Worm (Caenorhabditis elegans): ENCODE results near the gene fbxb-49.

Gene fbxb-49

ce11 chrII:1560839-1561238 is 7.5 kb upstream of the fbxb-49 start:
- TF ChIP-seq cnd-1 (tag; optimal IDR thresholded peaks at IDR 0.05) (no peak), unc-62 (GFP tag; optimal IDR thresholded peaks at IDR 0.05) (no peak)

- no peak for TF ChIP-seq mep-1 (tag; optimal IDR thresholded peaks at IDR 0.05)
- TF ChIP-seq hlh-1 (tag; optimal IDR thresholded peaks at IDR 0.05) = no peak
- TF ChIP-seq zip-8 (tag; optimal IDR thresholded peaks at IDR 0.05) = no peak
- TF ChIP-seq lin-32 (GFP tag; optimal IDR thresholded peaks at IDR 0.05) = no peak
- no peak for TF ChIP-seq unc-62 (GFP tag; optimal IDR thresholded peaks at IDR 0.05)
- no peak for TF ChIP-seq pha-4 (tag; optimal IDR thresholded peaks at IDR 0.05)
- no peak for TF ChIP-seq nhr-28 (tag; optimal IDR thresholded peaks at IDR 0.05)
- TF ChIP-seq bed-3 (GFP tag; optimal IDR thresholded peaks at IDR 0.05) = no peak
- TF ChIP-seq lsy-2 (tag; optimal IDR thresholded peaks at IDR 0.05) = no peak
- TF ChIP-seq elt-3 (tag; optimal IDR thresholded peaks at IDR 0.05) = no peak
- TF ChIP-seq sptf-1 (tag; optimal IDR thresholded peaks at IDR 0.05) = no peak
- no peak for TF ChIP-seq sem-2 (GFP tag; optimal IDR thresholded peaks at IDR 0.05)
- no peak for TF ChIP-seq M03D4.4 (tag; optimal IDR thresholded peaks at IDR 0.05)
- no peak for TF ChIP-seq ces-1 (GFP tag; optimal IDR thresholded peaks at IDR 0.05)
- TF ChIP-seq blmp-1 (tag; optimal IDR thresholded peaks at IDR 0.05) = no peak
- TF ChIP-seq ceh-39 (tag; optimal IDR thresholded peaks at IDR 0.05) = no peak
- no peak for TF ChIP-seq nhr-237 (tag; optimal IDR thresholded peaks at IDR 0.05)
These were observed 6.5 kb upstream of the fbxb-49 start, which contains the start of gene K05F6.14 for ce11 chrII:1561863-1562262. TSS of gene K05F6.14 (plus strand) at chrII:1562163.

ce11 chrII:1567646-1568045 is 668 bp upstream of the fbxb-49 start, which contains the start of gene K05F6.8:
TSS of gene K05F6.8 (minus strand) at chrII:1567746.
- no peak for TF ChIP-seq nhr-237 (tag; optimal IDR thresholded peaks at IDR 0.05)
- TF ChIP-seq nhr-76 (tag; optimal IDR thresholded peaks at IDR 0.05) = no peak
- TF ChIP-seq hlh-1 (tag; optimal IDR thresholded peaks at IDR 0.05) = no peak
- no peak for TF ChIP-seq lsy-2 (tag; optimal IDR thresholded peaks at IDR 0.05)
- TF ChIP-seq flh-1 (GFP tag; optimal IDR thresholded peaks at IDR 0.05) = no peak
- no peak for TF ChIP-seq lin-13 (tag; optimal IDR thresholded peaks at IDR 0.05)
- no peak for TF ChIP-seq bed-3 (GFP tag; optimal IDR thresholded peaks at IDR 0.05)
- TF ChIP-seq unc-39 (tag; optimal IDR thresholded peaks at IDR 0.05) = no peak
- TF ChIP-seq nhr-12 (tag; optimal IDR thresholded peaks at IDR 0.05) = no peak
- TF ChIP-seq nhr-28 (tag; optimal IDR thresholded peaks at IDR 0.05) = no peak
- no peak for TF ChIP-seq pha-4 (tag; optimal IDR thresholded peaks at IDR 0.05)
- TF ChIP-seq mls-2 (tag; optimal IDR thresholded peaks at IDR 0.05) = no peak
- no peak for TF ChIP-seq sptf-1 (tag; optimal IDR thresholded peaks at IDR 0.05)

ce11 chrII:1571032-1571431 is 2.7 kb downstream of the fbxb-49 start, which contains the start of gene fbxb-46:
TSS of gene fbxb-46 (minus strand) at chrII:1571132.
- TF ChIP-seq ham-2 (GFP tag; optimal IDR thresholded peaks at IDR 0.05) (no peak), lin-32 (GFP tag; optimal IDR thresholded peaks at IDR 0.05) (no peak), pha-4 (tag; optimal IDR thresholded peaks at IDR 0.05) (no peak), zip-8 (tag; optimal IDR thresholded peaks at IDR 0.05) (no peak)

ce11 chrII:1576030-1576429 is 7.7 kb downstream of the fbxb-49 start, which contains the start of gene K05F6.10:
TSS of gene K05F6.10 (minus strand) at chrII:1576130.
- TF ChIP-seq mep-1 (tag; optimal IDR thresholded peaks at IDR 0.05) (no peak), pha-4 (tag; optimal IDR thresholded peaks at IDR 0.05) (no peak), lin-32 (GFP tag; optimal IDR thresholded peaks at IDR 0.05) (no peak), cnd-1 (tag; optimal IDR thresholded peaks at IDR 0.05) (no peak), tbx-8 (GFP tag; optimal IDR thresholded peaks at IDR 0.05) (no peak), sem-2 (GFP tag; optimal IDR thresholded peaks at IDR 0.05) (no peak), ceh-39 (tag; optimal IDR thresholded peaks at IDR 0.05) (no peak), nhr-237 (tag; optimal IDR thresholded peaks at IDR 0.05) (no peak)

ce11 chrII:1576772-1577171 is 8.5 kb downstream of the fbxb-49 start:
- TF ChIP-seq lin-32 (GFP tag; optimal IDR thresholded peaks at IDR 0.05) (no peak), mab-5 (tag; optimal IDR thresholded peaks at IDR 0.05) (no peak), drap-1 (GFP tag; optimal IDR thresholded peaks at IDR 0.05) (no peak), ces-1 (GFP tag; optimal IDR thresholded peaks at IDR 0.05) (no peak), mls-2 (tag; optimal IDR thresholded peaks at IDR 0.05) (no peak), blmp-1 (tag; optimal IDR thresholded peaks at IDR 0.05) (no peak), ceh-83 (GFP tag; optimal IDR thresholded peaks at IDR 0.05) (no peak), tbx-8 (GFP tag; optimal IDR thresholded peaks at IDR 0.05) (no peak), elt-1 (tag; optimal IDR thresholded peaks at IDR 0.05; ENCODE audit: borderline replicate concordance, insufficient read depth) (no peak), flh-1 (GFP tag; optimal IDR thresholded peaks at IDR 0.05) (no peak), nhr-12 (tag; optimal IDR thresholded peaks at IDR 0.05) (no peak), lsy-2 (tag; optimal IDR thresholded peaks at IDR 0.05) (no peak), ham-2 (GFP tag; optimal IDR thresholded peaks at IDR 0.05) (no peak), cnd-1 (tag; optimal IDR thresholded peaks at IDR 0.05) (no peak), nhr-28 (tag; optimal IDR thresholded peaks at IDR 0.05) (no peak)

Data from whole organism, mixed stage, embryonic.